Worm (Caenorhabditis elegans): ENCODE results near the gene kynu-1.

kynu-1 gene

ce11 chrX:6118086-6118825 is 9.1 kb upstream of the kynu-1 start, which contains the start of gene C15H9.2 (continued):
- TF ChIP-seq tra-1 (GFP tag; IDR thresholded peaks at IDR 0.05) (no peak), dmd-6 (GFP tag; IDR thresholded peaks at IDR 0.05) (peak; percentile 40; the same call in 1 of the 2 replicates), unc-39 (tag; optimal IDR thresholded peaks at IDR 0.05) (no peak), ama-1 (optimal IDR thresholded peaks at IDR 0.05) (no peak), mdl-1 (tag; optimal IDR thresholded peaks at IDR 0.05) (no peak), nhr-28 (tag; optimal IDR thresholded peaks at IDR 0.05) (peak; percentile 9), T20F7.1 (GFP tag; optimal IDR thresholded peaks at IDR 0.05) (no peak), unc-130 (GFP tag; optimal IDR thresholded peaks at IDR 0.05) (no peak), pqm-1 (tag; optimal IDR thresholded peaks at IDR 0.05) (peak; percentile 82), nhr-111 (GFP tag; optimal IDR thresholded peaks at IDR 0.05) (no peak)

ce11 chrX:6115502-6115901 is 6.4 kb upstream of the kynu-1 start, which contains the start of gene C15H9.3:
TSS of gene C15H9.3 (plus strand) at chrX:6115802.
- TF ChIP-seq unc-62 (GFP tag; optimal IDR thresholded peaks at IDR 0.05 in 1 of 2), result peak in 1 of 2 experiments; percentile 72
- no peak for TF ChIP-seq unc-62 (tag; optimal IDR thresholded peaks at IDR 0.05)
- no peak for TF ChIP-seq ces-1 (GFP tag; optimal IDR thresholded peaks at IDR 0.05)

DNA sequence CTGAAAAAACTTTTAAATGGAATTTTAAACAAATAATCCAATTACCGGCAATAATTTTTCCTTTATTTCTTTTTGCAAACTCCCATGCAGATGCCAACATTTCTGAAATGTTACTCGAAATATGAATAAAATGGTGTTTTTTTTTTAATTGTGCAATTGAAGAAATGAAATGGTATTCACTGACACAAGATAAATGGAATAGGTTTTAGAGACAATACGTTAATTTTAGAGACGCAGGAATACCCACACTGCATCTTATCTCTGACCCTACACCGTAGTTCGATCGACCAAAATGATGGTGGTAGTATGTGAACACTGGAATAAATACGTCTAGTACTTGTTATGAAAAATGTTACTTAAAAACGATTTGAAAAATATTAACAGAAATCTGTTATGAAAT is 3.7 kb upstream of the kynu-1 start, which contains the start of gene prx-3:
Gene prx-3 (minus strand): TSS at position 101 of the 400 bp plus-strand sequence.
- TF ChIP-seq zag-1 (tag; optimal IDR thresholded peaks at IDR 0.05) (no peak), skn-1 (tag; optimal IDR thresholded peaks at IDR 0.05) (no peak), ceh-62 (tag; optimal IDR thresholded peaks at IDR 0.05) (no peak), F44E2.7 (GFP tag; IDR thresholded peaks at IDR 0.05) (no peak), nhr-28 (tag; optimal IDR thresholded peaks at IDR 0.05) (peak; percentile 5), dve-1 (tag; optimal IDR thresholded peaks at IDR 0.05; ENCODE audit: insufficient read depth) (peak; percentile 37), daf-8 (GFP tag; IDR thresholded peaks at IDR 0.05) (no peak), aha-1 (tag) (no peak), daf-16 (GFP tag; optimal IDR thresholded peaks at IDR 0.05) (no peak), daf-16 (tag; optimal IDR thresholded peaks at IDR 0.05) (peak; percentile 43), R02D3.7 (tag; optimal IDR thresholded peaks at IDR 0.05) (no peak)

DNA sequence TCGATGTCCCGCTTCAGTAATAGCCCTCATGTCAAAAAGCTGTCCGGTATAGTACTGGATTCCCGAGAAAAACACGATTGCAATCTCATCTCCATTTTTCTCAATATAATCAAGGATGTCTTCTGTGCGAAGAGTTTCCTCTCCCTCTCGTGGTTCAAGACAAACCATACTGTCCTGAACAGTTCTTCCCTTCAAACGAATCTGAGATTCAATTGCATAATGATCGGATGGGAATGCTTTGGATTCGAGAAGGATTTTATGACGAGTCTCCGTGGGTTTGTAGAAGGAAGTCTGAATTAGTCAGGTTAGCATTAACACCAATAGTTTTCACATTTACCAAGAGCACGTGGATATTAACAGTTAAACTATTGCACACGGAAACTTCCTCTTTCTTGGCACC is 1.2 kb downstream of the kynu-1 start:
- TF ChIP-seq ceh-44 (GFP tag; IDR thresholded peaks at IDR 0.05) (no peak), zfp-3 (GFP tag; conservative IDR thresholded peaks at IDR 0.05) (no peak), lin-29 (GFP tag; IDR thresholded peaks at IDR 0.05) (no peak), aha-1 (tag) (peak; percentile 31), lsy-2 (tag; optimal IDR thresholded peaks at IDR 0.05) (no peak), unc-62 (GFP tag; optimal IDR thresholded peaks at IDR 0.05 in 1 of 2) (peak in 1 of 2 experiments; percentile 93), unc-62 (tag; optimal IDR thresholded peaks at IDR 0.05) (no peak), arid-1 (GFP tag; conservative IDR thresholded peaks at IDR 0.05) (no peak)

ce11 chrX:6103297-6103696 is 5.8 kb downstream of the kynu-1 start, which contains the start of gene C15H9.11:
TSS of gene C15H9.11 (minus strand) at chrX:6103397.
- TF ChIP-seq lin-29 (GFP tag; IDR thresholded peaks at IDR 0.05) (no peak), zfp-2 (tag; optimal IDR thresholded peaks at IDR 0.05) (no peak), nhr-41 (GFP tag; IDR thresholded peaks at IDR 0.05) (no peak), zag-1 (tag; optimal IDR thresholded peaks at IDR 0.05) (no peak), attf-4 (tag; optimal IDR thresholded peaks at IDR 0.05) (no peak)

Measured in whole organism, L4 larva.